Worm (Caenorhabditis elegans): Measurements from ENCODE around the gene W04B5.3.

The W04B5.3 gene

DNA sequence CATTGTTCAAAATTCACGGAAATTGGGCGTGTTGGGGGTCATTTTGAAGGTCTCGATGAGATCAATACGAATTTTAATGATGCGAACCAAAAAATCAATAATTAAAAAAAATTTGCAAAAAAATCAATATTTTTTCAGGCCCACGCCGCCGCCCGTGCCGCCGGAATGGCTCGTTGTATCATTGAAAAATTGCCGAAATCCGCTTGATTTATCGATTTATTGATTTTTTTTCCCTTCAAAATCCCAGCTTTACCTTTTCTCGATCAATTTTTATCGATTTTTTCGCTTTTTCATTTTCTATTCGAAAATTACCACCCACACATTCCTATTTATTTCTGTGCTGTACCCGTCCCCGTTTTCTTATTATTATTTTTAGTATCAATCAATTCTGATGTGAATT is 34.0 kb upstream of the W04B5.3 start:
- TF ChIP-seq ceh-48 (tag; optimal IDR thresholded peaks at IDR 0.05), result peak; percentile 42
- TF ChIP-seq pat-9 (tag; optimal IDR thresholded peaks at IDR 0.05), result no peak

DNA sequence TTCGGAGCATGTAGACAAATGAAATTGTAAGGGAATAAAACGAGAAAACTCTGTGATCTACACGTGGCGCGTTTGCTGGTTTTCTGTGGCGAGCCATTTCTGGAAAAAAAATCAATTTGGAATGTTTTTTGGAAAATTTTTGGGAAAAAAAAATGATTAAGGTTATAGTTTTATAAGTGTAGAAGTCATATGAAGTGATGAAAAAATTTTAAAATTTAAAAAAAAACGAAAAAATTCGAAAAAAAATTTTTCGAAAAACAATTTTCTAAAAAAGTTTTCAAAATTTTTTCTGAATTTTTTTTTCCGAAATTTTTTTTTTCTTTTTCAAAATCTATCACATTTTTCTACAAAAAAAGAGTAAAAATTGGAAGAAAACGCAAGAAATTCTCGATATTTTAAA is 31.8 kb upstream of the W04B5.3 start, which contains the start of gene H14E04.3:
H14E04.3 (minus strand) TSS at position 101 of the 400 bp plus-strand sequence.
- TF ChIP-seq fkh-6 (tag; optimal IDR thresholded peaks at IDR 0.05), result no peak
- no peak for TF ChIP-seq ama-1 (optimal IDR thresholded peaks at IDR 0.05)
- no peak for TF ChIP-seq ets-4 (tag; optimal IDR thresholded peaks at IDR 0.05)
- no peak for TF ChIP-seq ceh-48 (tag; optimal IDR thresholded peaks at IDR 0.05)
- no peak for TF ChIP-seq ceh-19 (GFP tag; optimal IDR thresholded peaks at IDR 0.05)
- no peak for TF ChIP-seq ceh-18 (tag; optimal IDR thresholded peaks at IDR 0.05)
- TF ChIP-seq rnt-1 (tag; optimal IDR thresholded peaks at IDR 0.05), result no peak
- TF ChIP-seq nhr-11 (tag; optimal IDR thresholded peaks at IDR 0.05), result no peak
- no peak for TF ChIP-seq ceh-30 (tag; optimal IDR thresholded peaks at IDR 0.05)
- TF ChIP-seq pag-3 (tag; optimal IDR thresholded peaks at IDR 0.05; ENCODE audit: borderline replicate concordance), result no peak
- no peak for TF ChIP-seq nfya-1 (tag; optimal IDR thresholded peaks at IDR 0.05)
- TF ChIP-seq dmd-4 (tag; optimal IDR thresholded peaks at IDR 0.05; ENCODE audit: borderline replicate concordance), result no peak
- no peak for TF ChIP-seq ceh-6 (GFP tag; optimal IDR thresholded peaks at IDR 0.05)

DNA sequence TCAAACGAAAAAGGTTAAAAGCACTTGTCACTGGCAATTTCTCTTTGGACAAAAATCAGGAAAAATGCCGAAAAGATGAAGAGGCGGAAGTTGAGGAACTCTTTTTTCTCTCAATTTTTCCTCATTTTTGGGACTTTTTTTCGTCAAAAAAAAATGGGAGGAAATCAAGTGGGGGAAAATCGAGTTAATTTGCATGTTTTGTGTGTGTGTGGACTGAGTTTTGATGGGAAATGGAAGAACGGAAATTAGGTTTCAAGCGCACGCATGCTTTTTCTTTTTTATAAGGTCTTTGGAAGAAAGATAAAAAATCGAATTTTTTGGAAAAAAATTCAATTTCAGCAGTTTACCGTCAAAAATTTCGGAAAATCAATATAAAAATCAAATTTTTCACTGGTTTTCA is 26.6 kb upstream of the W04B5.3 start:
- TF ChIP-seq zip-5 (tag; optimal IDR thresholded peaks at IDR 0.05) (no peak), unc-42 (tag; optimal IDR thresholded peaks at IDR 0.05) (peak; percentile 83), C08G9.2 (tag; optimal IDR thresholded peaks at IDR 0.05) (no peak)

DNA sequence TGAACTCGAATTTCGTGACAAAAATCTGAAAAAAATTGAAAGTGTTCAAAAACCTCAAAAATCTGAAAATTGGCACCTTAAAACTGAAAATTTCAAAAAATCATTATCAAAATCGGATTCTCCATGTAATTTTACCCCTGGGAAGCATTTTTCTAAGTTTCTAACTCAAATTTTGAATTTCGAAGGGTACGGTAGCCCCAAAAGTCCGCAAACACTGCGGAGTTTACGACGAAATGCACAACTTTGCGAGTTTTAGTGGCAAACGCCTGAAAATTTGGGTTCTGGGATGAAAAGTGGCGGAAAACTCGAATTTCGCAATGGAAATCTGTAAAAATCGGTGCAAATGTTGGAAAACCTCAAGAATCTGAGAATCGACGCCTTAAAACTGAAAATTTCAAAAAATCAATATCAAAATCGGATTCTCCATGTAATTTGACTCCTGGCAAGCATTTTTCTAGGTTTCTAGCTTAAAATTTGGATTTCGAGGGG is 24.6 kb upstream of the W04B5.3 start:
- TF ChIP-seq nhr-11 (tag; optimal IDR thresholded peaks at IDR 0.05) (no peak), pag-3 (tag; optimal IDR thresholded peaks at IDR 0.05; ENCODE audit: borderline replicate concordance) (no peak)

DNA sequence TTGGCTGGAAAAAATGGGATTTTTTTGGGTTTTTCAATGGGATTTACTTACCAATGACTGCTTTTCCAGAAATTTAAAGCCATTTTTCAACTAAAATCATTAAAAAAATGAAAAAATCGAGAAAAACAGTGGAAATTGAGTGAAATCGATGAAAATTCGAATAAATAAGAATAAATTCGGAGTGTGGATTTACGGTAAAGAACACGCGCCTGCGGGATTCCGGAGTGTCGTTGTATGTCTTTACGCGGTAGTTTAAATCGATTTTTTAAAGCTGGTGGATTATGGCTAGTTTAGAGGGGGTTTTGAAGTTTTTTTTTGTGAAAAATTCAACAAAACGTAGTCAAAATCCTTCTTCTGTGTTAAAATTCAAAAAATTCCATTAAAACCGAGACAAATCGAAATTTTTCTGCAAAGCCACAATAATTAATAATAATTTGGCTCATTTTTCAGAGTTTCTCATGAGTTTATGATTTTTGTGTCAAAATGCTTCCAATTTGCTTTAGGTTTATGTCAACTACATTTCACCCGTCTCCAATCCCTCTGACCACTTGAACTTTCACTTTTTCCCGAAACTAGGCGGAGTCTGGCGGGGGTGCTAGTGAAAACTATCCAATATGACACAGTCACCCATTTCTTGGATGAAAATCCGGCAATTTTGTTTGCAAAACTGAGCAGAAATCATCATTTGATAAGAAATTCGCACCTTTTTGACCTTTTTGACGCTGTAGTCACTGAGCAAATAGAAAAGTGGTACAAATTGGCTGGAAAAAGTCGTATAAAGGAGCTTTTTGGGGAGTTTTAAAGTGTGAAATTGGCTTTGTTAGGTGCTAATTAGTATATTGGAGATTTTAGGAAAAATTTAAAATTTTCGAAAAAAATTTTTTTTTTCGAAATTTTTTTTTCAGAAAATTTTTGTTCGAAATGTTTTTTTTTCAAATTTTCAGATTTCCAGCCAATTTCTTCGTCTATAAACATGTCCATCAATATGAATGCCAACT is 16.9 kb upstream of the W04B5.3 start, which contains the start of the genes cic-1 and strm-1:
cic-1 (minus strand) TSS at position 96 of the 998 bp plus-strand sequence.
strm-1 (plus strand) TSS at position 945 of the 998 bp plus-strand sequence.
- TF ChIP-seq syd-9 (tag; optimal IDR thresholded peaks at IDR 0.05) (no peak), madf-2 (tag; optimal IDR thresholded peaks at IDR 0.05) (no peak), unc-42 (tag; optimal IDR thresholded peaks at IDR 0.05) (peak; percentile 13), ttx-3 (tag; optimal IDR thresholded peaks at IDR 0.05) (no peak), gmeb-2 (tag; optimal IDR thresholded peaks at IDR 0.05) (no peak), ceh-31 (tag; optimal IDR thresholded peaks at IDR 0.05) (no peak), ceh-48 (tag; optimal IDR thresholded peaks at IDR 0.05) (peak; percentile 62), pha-4 (tag; optimal IDR thresholded peaks at IDR 0.05) (no peak), ceh-9 (tag; optimal IDR thresholded peaks at IDR 0.05) (no peak), mec-3 (tag; optimal IDR thresholded peaks at IDR 0.05; ENCODE audit: borderline replicate concordance) (no peak), nfya-1 (tag; optimal IDR thresholded peaks at IDR 0.05) (peak; percentile 20), tbx-2 (tag; optimal IDR thresholded peaks at IDR 0.05) (no peak), ztf-16 (tag; optimal IDR thresholded peaks at IDR 0.05) (no peak), che-1 (tag; optimal IDR thresholded peaks at IDR 0.05) (no peak), ceh-19 (GFP tag; optimal IDR thresholded peaks at IDR 0.05) (no peak)

DNA sequence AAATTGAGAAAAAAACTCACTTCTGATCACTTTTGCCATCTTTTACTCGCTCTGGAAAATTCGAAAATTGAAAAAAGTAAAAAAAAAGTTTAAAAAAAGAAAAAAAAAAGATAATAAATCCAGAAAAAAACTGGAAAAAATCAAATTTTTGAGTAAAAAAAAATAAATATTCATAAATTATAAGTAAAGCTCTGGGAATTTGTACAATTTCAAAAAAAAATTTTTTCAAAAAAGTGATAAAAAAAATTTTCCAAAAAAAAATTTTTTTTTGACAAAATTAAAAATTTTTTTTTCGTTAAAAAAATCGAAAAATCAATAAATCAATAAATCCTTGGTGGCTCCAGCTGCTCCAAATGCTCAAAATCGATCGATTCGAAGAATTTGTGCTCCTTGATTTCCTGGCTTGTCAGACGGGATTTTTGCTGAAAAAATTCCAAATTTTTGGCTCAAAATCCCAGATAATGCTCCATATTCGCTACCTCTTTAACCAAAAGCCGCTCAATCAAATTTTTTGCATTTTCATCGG is 7.3 kb upstream of the W04B5.3 start, which contains the start of gene mrpl-30:
mrpl-30 (minus strand) TSS at position 51 of the 526 bp plus-strand sequence.
- no peak for TF ChIP-seq ceh-19 (GFP tag; optimal IDR thresholded peaks at IDR 0.05)
- TF ChIP-seq syd-9 (tag; optimal IDR thresholded peaks at IDR 0.05), result no peak
- TF ChIP-seq che-1 (tag; optimal IDR thresholded peaks at IDR 0.05), result no peak
- no peak for TF ChIP-seq eyg-1 (tag; optimal IDR thresholded peaks at IDR 0.05)
- no peak for TF ChIP-seq sdc-2 (tag; optimal IDR thresholded peaks at IDR 0.05)
- TF ChIP-seq hlh-8 (tag; optimal IDR thresholded peaks at IDR 0.05), result no peak
- no peak for TF ChIP-seq hlh-30 (tag; optimal IDR thresholded peaks at IDR 0.05; ENCODE audit: insufficient read depth)
- no peak for TF ChIP-seq lin-11 (tag; optimal IDR thresholded peaks at IDR 0.05)
- no peak for TF ChIP-seq ceh-48 (tag; optimal IDR thresholded peaks at IDR 0.05)
- no peak for TF ChIP-seq unc-86 (tag; optimal IDR thresholded peaks at IDR 0.05)
- no peak for TF ChIP-seq lim-6 (tag; optimal IDR thresholded peaks at IDR 0.05)
- TF ChIP-seq ahr-1 (tag; optimal IDR thresholded peaks at IDR 0.05), result no peak
- no peak for TF ChIP-seq ceh-30 (tag; optimal IDR thresholded peaks at IDR 0.05)
- TF ChIP-seq odd-2 (tag; optimal IDR thresholded peaks at IDR 0.05), result no peak
- no peak for TF ChIP-seq K09A11.1 (tag; optimal IDR thresholded peaks at IDR 0.05; ENCODE audit: insufficient read depth)
- no peak for TF ChIP-seq hlh-6 (tag; optimal IDR thresholded peaks at IDR 0.05)
- no peak for TF ChIP-seq unc-42 (tag; optimal IDR thresholded peaks at IDR 0.05)
- no peak for TF ChIP-seq fkh-6 (tag; optimal IDR thresholded peaks at IDR 0.05)
- no peak for TF ChIP-seq mec-3 (tag; optimal IDR thresholded peaks at IDR 0.05; ENCODE audit: borderline replicate concordance)

All from whole organism, late embryonic.